Worm (Caenorhabditis elegans): ENCODE measurements around the gene F11G11.14.
"Not testable (repeated sequence)": the region's sequence is repeated elsewhere in the genome, so short reads cannot be mapped to it uniquely, and the experiment has no call there.

F11G11.14 gene

DNA sequence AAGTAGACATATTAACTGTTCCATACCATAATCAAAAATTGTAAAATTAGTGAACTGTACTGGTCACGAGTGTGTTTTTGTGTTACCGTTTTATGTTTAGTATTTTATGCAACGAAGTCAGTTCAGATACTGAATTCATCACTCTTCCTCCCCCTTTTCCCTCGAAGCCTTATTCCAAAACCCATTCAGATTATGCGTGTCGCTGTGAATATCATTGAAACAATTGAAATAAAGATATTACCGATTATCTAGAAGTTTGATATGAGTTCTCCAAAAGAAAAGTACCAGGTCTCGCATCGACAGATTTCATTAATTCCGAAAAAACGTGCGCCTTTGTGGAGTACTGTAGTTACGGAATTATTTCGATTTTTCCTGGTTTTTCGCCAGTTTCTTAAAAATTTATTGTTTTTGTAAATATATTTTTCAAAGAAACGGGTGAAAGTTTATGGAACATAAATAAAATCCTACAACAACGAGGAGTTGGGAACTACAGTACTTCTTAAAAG, 4.5 kb upstream of the F11G11.14 start:
- TF ChIP-seq zfp-3 (GFP tag; conservative IDR thresholded peaks at IDR 0.05) (0 out of 2 replicates have a peak, but pooled peaks have one; percentile 29), rbr-2 (tag; optimal IDR thresholded peaks at IDR 0.05) (no peak), aha-1 (tag) (peak; percentile 95), egl-27 (tag; optimal IDR thresholded peaks at IDR 0.05) (no peak), duxl-1 (tag; optimal IDR thresholded peaks at IDR 0.05; ENCODE audit: poor library complexity) (peak; percentile 38), F26F4.8 (GFP tag; conservative IDR thresholded peaks at IDR 0.05) (no peak), zfp-2 (tag; optimal IDR thresholded peaks at IDR 0.05) (no peak), daf-16 (GFP tag; optimal IDR thresholded peaks at IDR 0.05) (no peak), daf-16 (tag; optimal IDR thresholded peaks at IDR 0.05) (peak; percentile 1), zip-11 (GFP tag; IDR thresholded peaks at IDR 0.05) (no peak), hif-1 (tag; optimal IDR thresholded peaks at IDR 0.05) (no peak), T26A8.4 (GFP tag; IDR thresholded peaks at IDR 0.05) (no peak), arid-1 (GFP tag; conservative IDR thresholded peaks at IDR 0.05) (no peak), dpl-1 (GFP tag; optimal IDR thresholded peaks at IDR 0.05) (peak; percentile 20), ama-1 (optimal IDR thresholded peaks at IDR 0.05) (peak; percentile 71), aly-2 (tag; optimal IDR thresholded peaks at IDR 0.05) (no peak), zag-1 (tag; optimal IDR thresholded peaks at IDR 0.05) (no peak), tra-1 (GFP tag; IDR thresholded peaks at IDR 0.05) (no peak)

DNA sequence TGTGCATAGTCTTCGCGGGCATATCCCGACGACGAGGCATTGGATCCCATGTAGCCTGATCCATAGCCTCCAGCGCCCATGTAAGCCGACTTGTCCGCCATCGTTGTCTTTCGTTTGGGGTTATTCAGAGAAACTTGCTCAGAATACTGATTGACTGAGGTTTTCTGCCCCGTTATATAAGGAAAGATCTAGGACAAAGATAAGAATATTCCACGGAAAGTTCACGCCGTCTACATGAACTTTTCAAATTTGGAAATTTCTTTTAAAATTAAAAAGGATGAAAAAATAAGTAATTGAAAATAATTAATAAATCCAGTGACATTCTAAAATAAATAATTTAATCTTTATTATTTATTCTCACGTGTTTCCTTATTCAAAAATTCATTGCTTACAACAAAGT, 3.2 kb upstream of the F11G11.14 start, which contains the start of the genes nspd-5 and F11G11.4:
Gene nspd-5 (minus strand): TSS at position 101 of the 400 bp plus-strand sequence.
Gene F11G11.4 (plus strand): TSS at position 335 of the 400 bp plus-strand sequence.
- TF ChIP-seq dve-1 (tag; optimal IDR thresholded peaks at IDR 0.05; ENCODE audit: insufficient read depth); jun-1 (tag; optimal IDR thresholded peaks at IDR 0.05); nhr-111 (GFP tag; optimal IDR thresholded peaks at IDR 0.05): not testable (repeated sequence)

DNA sequence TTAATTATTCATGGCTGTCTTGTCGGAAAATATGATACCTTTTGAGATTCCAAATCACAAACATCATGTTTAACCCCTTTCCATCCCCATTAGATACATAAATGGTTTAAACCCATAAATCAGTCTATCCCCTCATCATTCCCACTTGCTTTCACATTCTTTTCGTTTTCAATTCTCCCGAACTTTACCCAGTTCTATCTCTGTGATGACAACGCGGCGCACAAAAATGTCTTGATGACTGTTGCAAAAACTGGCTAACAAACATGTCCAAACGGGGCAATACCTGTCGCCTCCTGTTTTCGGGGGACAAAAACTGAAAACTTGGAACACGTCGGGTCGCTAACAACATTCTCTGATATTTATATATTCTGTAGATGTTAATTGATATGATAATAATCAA, 2.6 kb downstream of the F11G11.14 start:
- TF ChIP-seq mxl-3 (GFP tag; optimal IDR thresholded peaks at IDR 0.05) (peak; percentile 65), daf-12 (tag; optimal IDR thresholded peaks at IDR 0.05) (no peak), nhr-28 (tag; optimal IDR thresholded peaks at IDR 0.05) (peak; percentile 42), T26A8.4 (GFP tag; IDR thresholded peaks at IDR 0.05) (peak; percentile 52; the same call in 1 of the 2 replicates), dpl-1 (GFP tag; optimal IDR thresholded peaks at IDR 0.05) (peak; percentile 16), madf-5 (GFP tag; IDR thresholded peaks at IDR 0.05) (0 out of 4 replicates have a peak, but pooled peaks of 1 of the 2 experiments have one; percentile 16), aha-1 (tag) (peak; percentile 73), egl-43 (GFP tag; IDR thresholded peaks at IDR 0.05) (no peak), unc-130 (GFP tag; optimal IDR thresholded peaks at IDR 0.05) (no peak), hlh-11 (tag; optimal IDR thresholded peaks at IDR 0.05) (peak; percentile 71), lin-15B (tag; optimal IDR thresholded peaks at IDR 0.05) (no peak), Y105C5A.15 (GFP tag; IDR thresholded peaks at IDR 0.05) (no peak), nhr-48 (tag; optimal IDR thresholded peaks at IDR 0.05) (peak; percentile 45), ama-1 (optimal IDR thresholded peaks at IDR 0.05) (peak; percentile 82), ceh-20 (GFP tag; IDR thresholded peaks at IDR 0.05) (no peak)

DNA sequence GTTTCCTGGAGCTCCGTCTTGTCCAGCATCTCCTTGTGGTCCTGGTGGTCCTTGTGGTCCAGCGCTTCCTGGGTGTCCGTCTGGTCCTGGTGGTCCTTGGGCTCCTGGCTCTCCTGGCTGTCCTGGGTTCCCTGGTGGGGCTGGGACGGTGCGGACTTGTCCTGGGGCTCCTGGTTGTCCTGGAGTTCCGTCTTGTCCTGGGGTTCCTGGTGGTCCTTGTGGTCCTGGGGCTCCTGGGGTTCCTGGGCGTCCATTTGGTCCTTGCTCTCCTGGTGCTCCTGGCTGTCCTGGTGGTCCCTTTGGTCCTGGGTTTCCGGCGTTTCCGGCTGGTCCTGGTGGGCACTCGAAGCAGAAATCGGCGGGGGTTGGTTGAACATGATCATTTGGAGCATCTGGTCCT, 3.3 kb downstream of the F11G11.14 start:
- TF ChIP-seq set-16 (GFP tag; IDR thresholded peaks at IDR 0.05) (peak; percentile 97), snpc-1.2 (GFP tag; IDR thresholded peaks at IDR 0.05) (0 out of 2 replicates have a peak, but pooled peaks have one; percentile 23)

DNA sequence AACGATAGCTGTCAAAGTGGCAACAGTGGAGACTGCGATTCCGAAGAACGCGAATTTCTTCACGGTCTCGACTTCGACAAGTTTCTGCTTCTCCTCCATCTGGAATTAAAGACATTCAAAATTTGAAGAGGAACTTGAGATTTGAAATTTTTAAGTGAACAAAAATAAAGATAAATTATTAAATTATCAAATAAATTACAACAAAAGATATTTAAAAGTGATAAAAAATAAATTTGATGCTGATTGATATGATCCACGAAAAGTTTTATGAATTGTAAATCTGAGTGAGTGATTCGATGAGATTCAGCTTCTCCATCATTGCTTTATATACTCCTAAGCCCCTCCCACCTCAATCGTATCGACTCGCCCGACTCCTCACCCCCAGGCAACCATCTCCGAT, 4.0 kb downstream of the F11G11.14 start, which contains the start of gene col-17:
Gene col-17 (minus strand): TSS at position 101 of the 400 bp plus-strand sequence.
- TF ChIP-seq ctbp-1 (GFP tag; IDR thresholded peaks at IDR 0.05), result no peak
- no peak for TF ChIP-seq nhr-237 (tag; optimal IDR thresholded peaks at IDR 0.05)
- no peak for TF ChIP-seq saeg-2 (GFP tag; IDR thresholded peaks at IDR 0.05)
- no peak for TF ChIP-seq dmd-9 (GFP tag; IDR thresholded peaks at IDR 0.05)
- TF ChIP-seq aly-2 (tag; optimal IDR thresholded peaks at IDR 0.05), result no peak
- TF ChIP-seq nhr-41 (GFP tag; IDR thresholded peaks at IDR 0.05), result no peak
- no peak for TF ChIP-seq madf-5 (GFP tag; IDR thresholded peaks at IDR 0.05)
- TF ChIP-seq lin-13 (GFP tag; optimal IDR thresholded peaks at IDR 0.05), result no peak
- no peak for TF ChIP-seq lim-7 (GFP tag; IDR thresholded peaks at IDR 0.05)
- TF ChIP-seq ceh-82 (tag; optimal IDR thresholded peaks at IDR 0.05), result no peak
